Fruit fly (Drosophila melanogaster) whole organism, embryonic: ENCODE data around the gene Pis.
A peak's percentile ranks its signal among the peaks of the same experiment; 100 is the strongest.

Experiments used
- ATbp ChIP-seq: fragments of 200-800 bp; sonication (Bioruptor generic); optimal IDR thresholded peaks from 2 replicates; lab custom pipeline; 2017; ENCODE audit warnings: missing biosample characterization, mild to moderate bottlenecking, missing genetic modification characterization, missing genetic modification reagents
- Adf1 ChIP-seq: fragments of 200-800 bp; sonication (Bioruptor generic); IDR thresholded peaks from 2 replicates; pipeline ENCODE4 v1.3.6; 2022; ENCODE audit warnings: missing biosample characterization, missing genetic modification characterization
- B-H1 ChIP-seq: fragments of 200-800 bp; sonication (Bioruptor generic); IDR thresholded peaks from 3 replicates; pipeline ENCODE4 v1.3.6; 2022; ENCODE audit warnings: missing biosample characterization, missing genetic modification characterization
- CG11560 ChIP-seq: fragments of 200-800 bp; sonication (Bioruptor generic); IDR thresholded peaks from 3 replicates; pipeline ENCODE4 v1.3.6; 2022; ENCODE audit warnings: missing biosample characterization, missing genetic modification characterization
- CG12299 ChIP-seq: fragments of 200-800 bp; sonication (Bioruptor generic); optimal IDR thresholded peaks from 2 replicates; lab custom pipeline; 2018; ENCODE audit warnings: missing biosample characterization, mild to moderate bottlenecking, missing genetic modification characterization
- CG13123 ChIP-seq: fragments of 200-800 bp; sonication (Bioruptor generic); optimal IDR thresholded peaks from 2 replicates; lab custom pipeline; 2016; ENCODE audit warnings: missing biosample characterization, missing genetic modification characterization
- CG13624 ChIP-seq: fragments of 200-800 bp; sonication (Bioruptor generic); optimal IDR thresholded peaks from 2 replicates; lab custom pipeline; 2016; ENCODE audit warnings: missing biosample characterization, missing genetic modification characterization
- CG14014 ChIP-seq: fragments of 200-800 bp; sonication (Bioruptor generic); IDR thresholded peaks from 2 replicates; pipeline ENCODE4 v1.3.6; 2022; ENCODE audit warnings: missing biosample characterization, missing genetic modification characterization
- CG14050 ChIP-seq: fragments of 200-800 bp; sonication (Bioruptor generic); IDR thresholded peaks from 3 replicates; pipeline ENCODE4 v1.3.6; 2022; ENCODE audit warnings: missing biosample characterization, missing genetic modification characterization
- CG1832 ChIP-seq: fragments of 200-800 bp; sonication (Bioruptor generic); optimal IDR thresholded peaks from 2 replicates; lab custom pipeline; 2017; ENCODE audit warnings: missing biosample characterization, mild to moderate bottlenecking, missing genetic modification characterization, inconsistent platforms
- CG18476 ChIP-seq: fragments of 200-800 bp; sonication (Bioruptor generic); optimal IDR thresholded peaks from 2 replicates; lab custom pipeline; 2016; ENCODE audit warnings: missing biosample characterization, mild to moderate bottlenecking, missing genetic modification characterization
- CG2202 ChIP-seq: fragments of 200-800 bp; sonication (Bioruptor generic); optimal IDR thresholded peaks from 2 replicates; lab custom pipeline; 2018; ENCODE audit warnings: missing biosample characterization, mild to moderate bottlenecking, missing genetic modification characterization
- CG3163 ChIP-seq: fragments of 200-800 bp; sonication (Bioruptor generic); optimal IDR thresholded peaks from 3 replicates; lab custom pipeline; 2016; ENCODE audit warnings: missing biosample characterization, missing genetic modification characterization
- CG4404 ChIP-seq: fragments of 200-800 bp; sonication (Bioruptor generic); IDR thresholded peaks from 2 replicates; pipeline ENCODE4 v1.3.6; 2022; ENCODE audit warnings: missing biosample characterization, missing genetic modification characterization
- CG4617 ChIP-seq: fragments of 200-800 bp; sonication (Bioruptor generic); optimal IDR thresholded peaks from 3 replicates; lab custom pipeline; 2016; ENCODE audit warnings: missing biosample characterization, missing genetic modification characterization, borderline replicate concordance
- CG7987 ChIP-seq: fragments of 200-800 bp; sonication (Bioruptor generic); optimal IDR thresholded peaks from 2 replicates; lab custom pipeline; 2018; ENCODE audit warnings: missing biosample characterization, mild to moderate bottlenecking, missing genetic modification characterization, moderate library complexity
- CG8388 ChIP-seq: fragments of 200-800 bp; sonication (Bioruptor generic); optimal IDR thresholded peaks from 2 replicates; lab custom pipeline; 2019; ENCODE audit warnings: missing biosample characterization, mild to moderate bottlenecking, missing genetic modification characterization, moderate library complexity
- CG8765 ChIP-seq: fragments of 200-800 bp; sonication (Bioruptor generic); IDR thresholded peaks from 2 replicates; pipeline ENCODE4 v1.3.6; 2022; ENCODE audit warnings: missing biosample characterization, missing genetic modification characterization
- CG9932 ChIP-seq: fragments of 200-800 bp; sonication (Bioruptor generic); IDR thresholded peaks from 2 replicates; pipeline ENCODE4 v1.3.6; 2022; ENCODE audit warnings: missing biosample characterization, missing genetic modification characterization
- Chrac-16 ChIP-seq: fragments of 200-800 bp; sonication (Bioruptor generic); optimal IDR thresholded peaks from 3 replicates; lab custom pipeline; 2016; ENCODE audit warnings: missing biosample characterization, missing genetic modification characterization
- Dip2 ChIP-seq: fragments of 200-800 bp; sonication (Bioruptor generic); IDR thresholded peaks from 2 replicates; pipeline ENCODE4 v1.3.6; 2022; ENCODE audit warnings: missing biosample characterization, missing genetic modification characterization
- Dip3 ChIP-seq: fragments of 200-800 bp; sonication (Bioruptor generic); optimal IDR thresholded peaks from 3 replicates; lab custom pipeline; 2016; ENCODE audit warnings: missing biosample characterization, missing genetic modification characterization
- Eip74EF ChIP-seq, 2 experiments: fragments of 200-800 bp in 1 of 2; fragments of >200 bp in 1 of 2; sonication (Bioruptor generic) in 1 of 2; optimal IDR thresholded peaks; 2 replicates each; lab custom pipeline; 2017 to 2019; ENCODE audit warnings: missing biosample characterization in 2 of 2, missing genetic modification characterization in 2 of 2, mild to moderate bottlenecking in 1 of 2, moderate library complexity in 1 of 2
- H2.0 ChIP-seq: fragments of 200-800 bp; sonication (Bioruptor generic); IDR thresholded peaks from 2 replicates; pipeline ENCODE4 v1.3.6; 2022; ENCODE audit warnings: missing biosample characterization, missing genetic modification characterization
- HHEX ChIP-seq: fragments of 200-800 bp; sonication (Bioruptor generic); optimal IDR thresholded peaks from 3 replicates; lab custom pipeline; 2017; ENCODE audit warnings: missing biosample characterization, mild to moderate bottlenecking, missing genetic modification characterization, missing genetic modification reagents
- HmgD ChIP-seq: fragments of 200-800 bp; sonication (Bioruptor generic); optimal IDR thresholded peaks from 3 replicates; lab custom pipeline; 2016; ENCODE audit warnings: missing biosample characterization, missing genetic modification characterization
- Hr39 ChIP-seq: fragments of >200 bp; optimal IDR thresholded peaks from 2 replicates; lab custom pipeline; 2017
- Max ChIP-seq: fragments of 200-800 bp; sonication (Bioruptor generic); optimal IDR thresholded peaks from 2 replicates; lab custom pipeline; 2016; ENCODE audit warnings: missing biosample characterization, mild to moderate bottlenecking, missing genetic modification characterization
- Nf-YC ChIP-seq: fragments of 200-800 bp; optimal IDR thresholded peaks from 3 replicates; lab custom pipeline; 2019; ENCODE audit warnings: missing biosample characterization, mild to moderate bottlenecking, missing genetic modification characterization, moderate library complexity
- Optix ChIP-seq: fragments of 200-800 bp; sonication (Bioruptor generic); IDR thresholded peaks from 3 replicates; pipeline ENCODE4 v1.3.6; 2022; ENCODE audit warnings: missing biosample characterization, missing genetic modification characterization
- Ssrp ChIP-seq: fragments of 200-800 bp; sonication (Bioruptor generic); optimal IDR thresholded peaks from 2 replicates; lab custom pipeline; 2018; ENCODE audit warnings: missing biosample characterization, mild to moderate bottlenecking, missing genetic modification characterization, moderate library complexity
- Trl ChIP-seq, 3 experiments: fragments of >200 bp in 2 of 3; fragments of 200-800 bp in 1 of 3; sonication (Bioruptor generic) in 1 of 3; optimal IDR thresholded peaks; 2 replicates in 1 of 3; 3 replicates in 2 of 3; lab custom pipeline; 2016 to 2017; ENCODE audit warnings: missing biosample characterization in 1 of 3, missing genetic modification characterization in 1 of 3
- Xbp1 ChIP-seq: fragments of 200-800 bp; sonication (Bioruptor generic); optimal IDR thresholded peaks from 3 replicates; lab custom pipeline; 2016; ENCODE audit warnings: missing biosample characterization, mild to moderate bottlenecking, missing genetic modification characterization
- aop ChIP-seq: fragments of 200-800 bp; sonication (Bioruptor generic); IDR thresholded peaks from 2 replicates; pipeline ENCODE4 v1.3.6; 2022; ENCODE audit warnings: missing biosample characterization, missing genetic modification characterization
- ash1 ChIP-seq: fragments of 200-800 bp; sonication (Bioruptor generic); optimal IDR thresholded peaks from 2 replicates; lab custom pipeline; 2018; ENCODE audit warnings: missing biosample characterization, mild to moderate bottlenecking, missing genetic modification characterization
- ato ChIP-seq: fragments of 200-800 bp; sonication (Bioruptor generic); IDR thresholded peaks from 2 replicates; pipeline ENCODE4 v1.3.6; 2022; ENCODE audit warnings: missing biosample characterization, missing genetic modification characterization; ENCODE audit not compliant: partially characterized antibody
- cato ChIP-seq: fragments of 200-800 bp; sonication (Bioruptor generic); optimal IDR thresholded peaks from 2 replicates; lab custom pipeline; 2016; ENCODE audit warnings: missing biosample characterization, missing genetic modification characterization, borderline replicate concordance
- chif ChIP-seq, 2 experiments: fragments of 200-800 bp; sonication (Bioruptor generic); optimal IDR thresholded peaks; 3 replicates each; lab custom pipeline; 2016; ENCODE audit warnings: missing biosample characterization in 2 of 2, missing genetic modification characterization in 2 of 2
- dmrt11E ChIP-seq: fragments of 200-800 bp; sonication (Bioruptor generic); optimal IDR thresholded peaks from 3 replicates; lab custom pipeline; 2018; ENCODE audit warnings: missing biosample characterization, mild to moderate bottlenecking, missing genetic modification characterization, moderate library complexity
- dpn ChIP-seq, 2 experiments: fragments of 200-800 bp; sonication (Bioruptor generic); optimal IDR thresholded peaks; 3 replicates each; lab custom pipeline; 2016; ENCODE audit warnings: missing biosample characterization in 2 of 2, missing genetic modification characterization in 2 of 2
- dysf ChIP-seq: fragments of 200-800 bp; sonication (Bioruptor generic); IDR thresholded peaks from 3 replicates; pipeline ENCODE4 v1.3.6; 2022; ENCODE audit warnings: missing biosample characterization, missing genetic modification characterization
- jigr1 ChIP-seq: fragments of 200-800 bp; sonication (Bioruptor generic); IDR thresholded peaks from 3 replicates; pipeline ENCODE4 v1.3.6; 2022; ENCODE audit warnings: missing biosample characterization, missing genetic modification characterization
- kni ChIP-seq: fragments of 200-800 bp; sonication (Bioruptor generic); optimal IDR thresholded peaks from 3 replicates; lab custom pipeline; 2017; ENCODE audit warnings: mild to moderate bottlenecking, missing biosample characterization, missing genetic modification reagents, missing genetic modification characterization
- nmo ChIP-seq: fragments of 200-800 bp; sonication (Bioruptor generic); optimal IDR thresholded peaks from 2 replicates; lab custom pipeline; 2018; ENCODE audit warnings: missing biosample characterization, mild to moderate bottlenecking, missing genetic modification characterization, moderate library complexity
- nom ChIP-seq: fragments of 200-800 bp; sonication (Bioruptor generic); optimal IDR thresholded peaks from 2 replicates; lab custom pipeline; 2017; ENCODE audit warnings: missing biosample characterization, missing genetic modification characterization, mild to moderate bottlenecking, moderate library complexity, missing genetic modification reagents
- pb ChIP-seq: fragments of 200-800 bp; sonication (Bioruptor generic); optimal IDR thresholded peaks from 3 replicates; lab custom pipeline; 2016; ENCODE audit warnings: missing biosample characterization, missing genetic modification characterization
- slbo ChIP-seq: fragments of 200-800 bp; sonication (Bioruptor generic); IDR thresholded peaks from 2 replicates; pipeline ENCODE4 v1.3.6; 2022; ENCODE audit warnings: missing biosample characterization, missing genetic modification characterization
- sr ChIP-seq: fragments of 200-800 bp; sonication (Bioruptor generic); IDR thresholded peaks from 3 replicates; pipeline ENCODE4 v1.3.6; 2022; ENCODE audit warnings: missing biosample characterization, missing genetic modification characterization
- sug ChIP-seq: fragments of 200-800 bp; optimal IDR thresholded peaks from 2 replicates; lab custom pipeline; 2019; ENCODE audit warnings: missing biosample characterization, mild to moderate bottlenecking, missing genetic modification characterization, moderate library complexity
- tgo ChIP-seq: fragments of 200-800 bp; sonication (Bioruptor generic); IDR thresholded peaks from 3 replicates; pipeline ENCODE4 v1.3.6; 2022; ENCODE audit warnings: missing biosample characterization, missing genetic modification characterization
- tx ChIP-seq: fragments of 200-800 bp; sonication (Bioruptor generic); optimal IDR thresholded peaks from 2 replicates; lab custom pipeline; 2016; ENCODE audit warnings: missing biosample characterization, missing genetic modification characterization
- wor ChIP-seq: fragments of 200-800 bp; sonication (Bioruptor generic); IDR thresholded peaks from 2 replicates; pipeline ENCODE4 v1.3.6; 2022; ENCODE audit warnings: missing biosample characterization, missing genetic modification characterization

Pis gene

dm6 chrX:15748945-15749344 lies 45.4 kb upstream of the Pis start, which contains the start of gene Mvd (continued):
- TF ChIP-seq CG1832 (GFP tag; lab: Kevin White, UChicago) (no peak), tx (GFP tag; lab: Kevin White, UChicago) (no peak), dpn (GFP tag; optimal IDR thresholded peaks at IDR 0.05; lab: Kevin White, UChicago) (no peak), CG18476 (GFP tag; lab: Kevin White, UChicago) (no peak), sug (tag; lab: Kevin White, UChicago) (peak; percentile 35), Adf1 (GFP tag; lab: Robert Waterston, UW) (peak; percentile 8; the same call in 1 of the 2 replicates), CG4404 (GFP tag; lab: Robert Waterston, UW) (no peak), dysf (GFP tag; lab: Robert Waterston, UW) (no peak), pb (no peak), tgo (GFP tag; lab: Robert Waterston, UW) (no peak), cato (no peak), chif (GFP tag; optimal IDR thresholded peaks at IDR 0.05; lab: Kevin White, UChicago) (no peak), dmrt11E (tag; lab: Kevin White, UChicago) (no peak), H2.0 (GFP tag; lab: Robert Waterston, UW) (no peak), Chrac-16 (GFP tag; lab: Kevin White, UChicago) (no peak), B-H1 (GFP tag; lab: Robert Waterston, UW) (no peak), nmo (no peak), Hr39 (lab: Kevin White, UChicago) (no peak), CG12299 (no peak), ato (GFP tag; lab: Robert Waterston, UW) (no peak), CG13123 (GFP tag; lab: Kevin White, UChicago) (no peak), Ssrp (tag; lab: Kevin White, UChicago) (no peak), CG14014 (GFP tag; lab: Robert Waterston, UW) (no peak), CG3163 (GFP tag; lab: Kevin White, UChicago) (no peak), slbo (GFP tag; lab: Robert Waterston, UW) (no peak), CG9932 (GFP tag; lab: Robert Waterston, UW) (no peak), sr (GFP tag; lab: Robert Waterston, UW) (no peak), CG7987 (GFP tag; lab: Kevin White, UChicago) (peak; percentile 19), HmgD (no peak), CG2202 (tag; lab: Kevin White, UChicago) (no peak), Nf-YC (no peak), Max (peak; percentile 11), Optix (GFP tag; lab: Robert Waterston, UW) (no peak), CG4617 (GFP tag; lab: Kevin White, UChicago) (peak; percentile 18), kni (GFP tag; lab: Kevin White, UChicago) (no peak), jigr1 (GFP tag; lab: Robert Waterston, UW) (no peak), ash1 (GFP tag; lab: Kevin White, UChicago) (no peak), Trl (optimal IDR thresholded peaks at IDR 0.05; lab: Kevin White, UChicago) (no peak), Trl (GFP tag; optimal IDR thresholded peaks at IDR 0.05; lab: Kevin White, UChicago) (no peak), aop (GFP tag; lab: Robert Waterston, UW) (no peak), Xbp1 (GFP tag; lab: Kevin White, UChicago) (peak; percentile 14), wor (GFP tag; lab: Robert Waterston, UW) (no peak), CG8388 (GFP tag; lab: Kevin White, UChicago) (no peak), ATbp (GFP tag; lab: Kevin White, UChicago) (no peak), CG14050 (GFP tag; lab: Robert Waterston, UW) (no peak), CG11560 (tag; lab: Robert Waterston, UW) (no peak), Dip2 (no peak), Dip3 (GFP tag; lab: Kevin White, UChicago) (no peak), CG8765 (GFP tag; lab: Robert Waterston, UW) (no peak), Eip74EF (GFP tag; optimal IDR thresholded peaks at IDR 0.05; lab: Kevin White, UChicago) (no peak), nom (GFP tag; lab: Kevin White, UChicago) (peak; percentile 7), CG13624 (GFP tag; lab: Kevin White, UChicago) (peak; percentile 19), HHEX (GFP tag; lab: Kevin White, UChicago) (no peak)
